Fruit fly (Drosophila melanogaster): ENCODE measurements around the gene jp.

The jp gene

DNA sequence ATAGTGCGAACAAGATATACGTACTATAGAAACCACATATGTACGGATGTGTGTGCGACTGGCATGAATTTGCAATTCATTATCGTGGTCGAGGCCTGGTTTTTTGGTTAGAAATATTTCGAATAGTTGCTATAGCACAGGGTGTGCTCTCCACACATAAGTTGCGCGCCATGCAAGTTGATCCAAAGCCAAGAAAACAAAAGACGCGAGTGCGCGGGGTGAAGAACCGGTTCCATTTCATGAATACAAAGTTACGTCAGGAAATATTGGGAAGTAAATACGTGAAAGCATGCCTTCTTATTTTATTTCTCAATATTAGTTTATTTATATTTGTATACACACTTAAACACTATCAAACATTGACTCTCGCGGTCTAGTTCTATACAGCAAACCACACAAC, 47.4 kb upstream of the jp start (continued):
- TF ChIP-seq CG32532 (GFP tag; IDR thresholded peaks at IDR 0.05): peak; percentile 12; the same call in 1 of the 2 replicates
- no peak for TF ChIP-seq zen (tag; optimal IDR thresholded peaks at IDR 0.05)
- TF ChIP-seq CG11560 (tag; IDR thresholded peaks at IDR 0.05): no peak
- no peak for TF ChIP-seq CG16863 (GFP tag; optimal IDR thresholded peaks at IDR 0.05)
- no peak for TF ChIP-seq CG15073 (GFP tag; optimal IDR thresholded peaks at IDR 0.05)
- TF ChIP-seq org-1 (GFP tag; optimal IDR thresholded peaks at IDR 0.05): no peak
- TF ChIP-seq CG13775 (GFP tag; optimal IDR thresholded peaks at IDR 0.05): no peak
- TF ChIP-seq CG5180 (GFP tag; optimal IDR thresholded peaks at IDR 0.05): peak; percentile 17
- TF ChIP-seq onecut (GFP tag; IDR thresholded peaks at IDR 0.05): 0 out of 2 replicates have a peak, but pooled peaks have one; percentile 8
- no peak for TF ChIP-seq br (optimal IDR thresholded peaks at IDR 0.05)
- TF ChIP-seq lov (optimal IDR thresholded peaks at IDR 0.05): no peak
- TF ChIP-seq lov (GFP tag; IDR thresholded peaks at IDR 0.05): no peak
- TF ChIP-seq Asciz (GFP tag; optimal IDR thresholded peaks at IDR 0.05): peak; percentile 62
- no peak for TF ChIP-seq CG3163 (GFP tag; optimal IDR thresholded peaks at IDR 0.05)
- TF ChIP-seq CG12391 (tag; optimal IDR thresholded peaks at IDR 0.05): no peak
- TF ChIP-seq Xbp1 (GFP tag; optimal IDR thresholded peaks at IDR 0.05): no peak
- TF ChIP-seq Meics (GFP tag; optimal IDR thresholded peaks at IDR 0.05): peak; percentile 8
- TF ChIP-seq Dll (GFP tag; IDR thresholded peaks at IDR 0.05; ENCODE audit: partially characterized antibody): no peak
- no peak for TF ChIP-seq lbe (GFP tag; optimal IDR thresholded peaks at IDR 0.05)
- TF ChIP-seq CG1529 (GFP tag; optimal IDR thresholded peaks at IDR 0.05): no peak
- TF ChIP-seq stwl (tag; optimal IDR thresholded peaks at IDR 0.05): no peak
- no peak for TF ChIP-seq Antp (GFP tag; optimal IDR thresholded peaks at IDR 0.05)
- TF ChIP-seq CG4730 (GFP tag; IDR thresholded peaks at IDR 0.05): no peak
- no peak for TF ChIP-seq CG34422 (GFP tag; IDR thresholded peaks at IDR 0.05)
- no peak for TF ChIP-seq BEAF-32 (GFP tag; optimal IDR thresholded peaks at IDR 0.05)
- TF ChIP-seq so (GFP tag; IDR thresholded peaks at IDR 0.05): no peak
- no peak for TF ChIP-seq CTCF (GFP tag; optimal IDR thresholded peaks at IDR 0.05)
- no peak for TF ChIP-seq schlank (tag; optimal IDR thresholded peaks at IDR 0.05)
- TF ChIP-seq zfh1 (GFP tag; IDR thresholded peaks at IDR 0.05): no peak
- TF ChIP-seq CG34224 (GFP tag; IDR thresholded peaks at IDR 0.05; ENCODE audit: partially characterized antibody): no peak
- TF ChIP-seq CG31388 (GFP tag; optimal IDR thresholded peaks at IDR 0.05): no peak
- peak; percentile 14 for TF ChIP-seq sug (tag; optimal IDR thresholded peaks at IDR 0.05)
- TF ChIP-seq hth (optimal IDR thresholded peaks at IDR 0.05): no peak
- no peak for TF ChIP-seq dan (GFP tag; IDR thresholded peaks at IDR 0.05)
- no peak for TF ChIP-seq CG42726 (GFP tag; IDR thresholded peaks at IDR 0.05; ENCODE audit: partially characterized antibody)
- no peak for TF ChIP-seq BtbVII (GFP tag; optimal IDR thresholded peaks at IDR 0.05)
- no peak for TF ChIP-seq tgo (GFP tag; IDR thresholded peaks at IDR 0.05)
- TF ChIP-seq zf30C (GFP tag; optimal IDR thresholded peaks at IDR 0.05): no peak
- TF ChIP-seq CG10274 (GFP tag; optimal IDR thresholded peaks at IDR 0.05): no peak
- TF ChIP-seq fd64A (GFP tag; optimal IDR thresholded peaks at IDR 0.05): peak; percentile 9
- TF ChIP-seq CG4707 (GFP tag; optimal IDR thresholded peaks at IDR 0.05): no peak
- peak; percentile 56 for TF ChIP-seq CG13894 (tag; optimal IDR thresholded peaks at IDR 0.05)
- TF ChIP-seq CG9797 (GFP tag; optimal IDR thresholded peaks at IDR 0.05): no peak
- TF ChIP-seq Jarid2 (GFP tag; optimal IDR thresholded peaks at IDR 0.05): no peak
- no peak for TF ChIP-seq CG17802 (tag; optimal IDR thresholded peaks at IDR 0.05)
- TF ChIP-seq CG17612 (GFP tag; IDR thresholded peaks at IDR 0.05): no peak
- peak in 1 of 2 experiments; percentile 58 for TF ChIP-seq Pdp1 (GFP tag; optimal IDR thresholded peaks at IDR 0.05)
- TF ChIP-seq Camta (GFP tag; optimal IDR thresholded peaks at IDR 0.05): no peak
- peak; percentile 99 for TF ChIP-seq CG6254 (GFP tag; optimal IDR thresholded peaks at IDR 0.05)
- no peak for TF ChIP-seq hb (GFP tag; IDR thresholded peaks at IDR 0.05; ENCODE audit: partially characterized antibody)
- TF ChIP-seq CG14860 (GFP tag; IDR thresholded peaks at IDR 0.05; ENCODE audit: partially characterized antibody): no peak
- TF ChIP-seq Ets65A (GFP tag): no peak

All from whole organism, embryonic.